Worm (Caenorhabditis elegans) whole organism, midembryonic: ENCODE data around the gene best-22.

Experiments
- T22C8.4 ChIP-seq: fragments of 200-800 bp; sonication (Bioruptor generic); IDR thresholded peaks from 2 replicates; pipeline ENCODE4 v1.3.6; 2022; ENCODE audit warnings: missing genetic modification characterization, missing compliant biosample characterization
- flt-1 ChIP-seq: fragments of 200-800 bp; sonication (Bioruptor generic); IDR thresholded peaks from 2 replicates; pipeline ENCODE4 v1.3.6; 2022; ENCODE audit warnings: missing genetic modification characterization, missing compliant biosample characterization
- med-1 ChIP-seq: sonication (generic microtip); optimal IDR thresholded peaks from 2 replicates; lab custom pipeline; 2017; ENCODE audit warnings: missing genetic modification characterization, mild to moderate bottlenecking, missing compliant biosample characterization, antibody characterized with exemption, missing genetic modification reagents; ENCODE audit not compliant: insufficient read depth
- ref-1 ChIP-seq: fragments of 200-800 bp; sonication (Bioruptor generic); conservative IDR thresholded peaks from 2 replicates; pipeline ENCODE4 v1.3.6; 2022; ENCODE audit warnings: missing genetic modification reagents, missing genetic modification characterization, missing compliant biosample characterization
- tab-1 ChIP-seq: fragments of 200-800 bp; sonication (Bioruptor generic); IDR thresholded peaks from 2 replicates; pipeline ENCODE4 v1.3.6; 2022; ENCODE audit warnings: missing genetic modification characterization, missing compliant biosample characterization

- no peak for TF ChIP-seq T22C8.4 (GFP tag; lab: Robert Waterston, UW)
- TF ChIP-seq med-1, result no peak
- no peak for TF ChIP-seq ref-1
- no peak for TF ChIP-seq tab-1 (GFP tag; lab: Robert Waterston, UW)
- TF ChIP-seq flt-1 (GFP tag; lab: Robert Waterston, UW), result no peak
Observed at ce11 chrIV:12340885-12341284, 8.9 kb upstream of the best-22 start.
